Worm (Caenorhabditis elegans): Measurements from ENCODE around the gene BE0003N10.6.

ce11 chrIII:1040059-1040458 lies 19.8 kb downstream of the BE0003N10.6 start:
- TF ChIP-seq dao-5 (tag; optimal IDR thresholded peaks at IDR 0.05) (no peak), W03F9.2 (tag; optimal IDR thresholded peaks at IDR 0.05) (no peak)
